Fruit fly (Drosophila melanogaster) whole organism, larva: ENCODE measurements around the gene Nepl21.

Experiments
- noc ChIP-seq: fragments of 200-800 bp; sonication (Bioruptor generic); optimal IDR thresholded peaks from 3 replicates; lab custom pipeline; 2019; ENCODE audit warnings: missing biosample characterization, mild to moderate bottlenecking, missing genetic modification characterization, moderate library complexity

The Nepl21 gene

dm6 chr3R:28883434-28883833 is at the start of gene Nepl21:
TSS of gene Nepl21 (plus strand) at chr3R:28883693.
- peak; percentile 34 for TF ChIP-seq noc

dm6 chr3R:28840620-28841019 is 42.9 kb upstream of the Nepl21 start:
- TF ChIP-seq noc = no peak

- no peak for TF ChIP-seq noc
These were observed 41.5 kb upstream of the Nepl21 start for dm6 chr3R:28841968-28842367.

DNA sequence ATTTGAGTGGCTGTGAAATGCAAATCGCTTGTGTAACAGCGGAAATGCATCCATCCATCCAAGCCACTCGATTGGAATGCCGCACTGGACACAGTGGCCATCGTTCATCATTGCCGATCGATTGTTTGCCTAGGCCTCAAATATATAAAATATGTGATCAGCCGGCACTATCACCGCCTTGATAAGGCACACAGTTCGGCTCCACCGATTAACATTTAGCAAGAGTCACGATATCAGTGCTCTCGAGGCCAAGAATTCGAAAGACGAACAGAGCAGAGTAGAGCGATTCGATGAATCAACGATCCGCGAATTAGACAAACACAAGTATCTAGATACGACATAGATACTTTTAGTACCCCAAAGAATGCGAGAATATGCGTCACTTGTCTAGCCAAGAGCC is 41.1 kb upstream of the Nepl21 start:
- TF ChIP-seq noc = no peak

- no peak for TF ChIP-seq noc
These were observed 39.5 kb upstream of the Nepl21 start for dm6 chr3R:28843776-28844610.

DNA sequence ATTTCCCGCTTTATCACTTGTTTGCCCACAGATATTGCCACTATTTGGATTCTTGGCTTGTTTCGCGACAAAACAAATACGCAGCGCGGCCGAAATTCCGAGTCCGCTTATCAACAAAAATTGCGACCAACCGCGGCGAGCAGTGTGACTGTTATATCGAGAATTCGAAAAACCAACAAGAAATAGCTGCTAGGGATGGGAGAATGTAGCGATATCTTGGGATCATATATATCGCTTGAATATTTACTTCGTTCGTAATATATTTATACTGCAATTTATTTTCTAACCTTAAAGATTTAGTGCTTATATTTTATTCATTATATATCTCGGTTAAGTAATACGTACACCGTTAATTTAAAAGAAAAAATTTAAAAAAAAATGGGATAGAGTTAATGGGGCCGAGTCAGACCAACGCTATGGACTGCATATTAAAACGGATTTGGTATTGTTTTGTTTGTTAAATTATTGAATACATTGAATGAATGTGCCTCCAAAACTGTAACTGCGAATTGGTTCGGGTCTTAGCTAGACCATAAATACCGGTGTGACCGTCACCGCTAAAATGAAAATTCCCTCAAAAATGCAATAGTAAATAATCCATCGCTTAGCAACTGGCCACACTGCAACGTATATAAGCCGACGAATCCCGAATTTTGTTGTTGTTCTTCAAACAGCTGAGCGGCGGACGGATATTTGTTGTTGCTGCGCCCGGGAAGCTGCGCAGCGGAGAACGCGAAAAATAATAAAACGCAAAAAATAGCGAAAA is 38.7 kb upstream of the Nepl21 start, which contains the start of the genes Apc and spg:
Gene Apc, minus strand, starts transcription at position 138 of the 766 bp plus-strand sequence.
Gene spg, plus strand, starts transcription at position 660 of the 766 bp plus-strand sequence.
- peak; percentile 72 for TF ChIP-seq noc

DNA sequence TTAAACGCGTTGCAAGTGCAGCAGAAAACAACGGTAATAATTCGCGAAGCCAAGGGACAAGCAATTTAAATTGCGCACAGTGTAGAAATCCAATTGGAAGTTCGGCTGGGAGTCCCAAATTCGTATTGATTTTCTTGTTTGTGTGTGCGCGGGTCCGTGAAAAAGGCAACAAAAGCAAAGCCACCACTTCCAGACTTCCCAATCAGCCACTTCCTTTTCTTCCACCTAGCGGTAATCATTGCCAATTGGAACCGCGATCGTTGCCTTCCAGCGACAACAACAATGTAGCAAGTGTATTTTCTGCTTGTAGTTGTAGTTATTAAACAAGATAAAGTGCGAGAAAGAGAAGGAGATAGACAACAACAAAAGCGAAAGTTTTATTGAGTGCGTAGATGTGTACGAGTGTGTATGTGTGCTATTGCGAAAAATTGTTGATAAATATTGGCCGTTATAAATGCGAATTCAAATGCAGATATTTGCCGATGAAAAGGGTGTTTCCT is 38.1 kb upstream of the Nepl21 start:
- peak; percentile 24 for TF ChIP-seq noc

DNA sequence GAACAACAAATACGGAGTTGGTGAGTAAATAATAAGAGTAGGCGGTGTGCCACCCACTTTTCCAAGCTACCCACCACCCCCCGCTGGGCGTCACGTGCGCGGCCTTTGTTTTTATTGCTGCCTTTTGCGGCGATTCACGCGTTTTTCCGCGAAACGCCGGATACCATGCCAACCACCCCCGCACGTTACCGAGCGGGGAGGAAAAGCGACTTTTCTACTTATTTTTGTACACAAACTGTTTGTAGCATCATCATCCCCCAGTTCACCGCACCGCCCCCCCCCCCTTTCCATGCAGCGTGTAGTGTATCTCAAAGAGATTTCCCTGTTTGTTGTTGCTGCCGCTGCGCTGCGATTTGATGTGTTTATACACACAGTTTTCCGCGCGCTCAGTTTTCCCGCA is 37.5 kb upstream of the Nepl21 start:
- TF ChIP-seq noc = no peak

DNA sequence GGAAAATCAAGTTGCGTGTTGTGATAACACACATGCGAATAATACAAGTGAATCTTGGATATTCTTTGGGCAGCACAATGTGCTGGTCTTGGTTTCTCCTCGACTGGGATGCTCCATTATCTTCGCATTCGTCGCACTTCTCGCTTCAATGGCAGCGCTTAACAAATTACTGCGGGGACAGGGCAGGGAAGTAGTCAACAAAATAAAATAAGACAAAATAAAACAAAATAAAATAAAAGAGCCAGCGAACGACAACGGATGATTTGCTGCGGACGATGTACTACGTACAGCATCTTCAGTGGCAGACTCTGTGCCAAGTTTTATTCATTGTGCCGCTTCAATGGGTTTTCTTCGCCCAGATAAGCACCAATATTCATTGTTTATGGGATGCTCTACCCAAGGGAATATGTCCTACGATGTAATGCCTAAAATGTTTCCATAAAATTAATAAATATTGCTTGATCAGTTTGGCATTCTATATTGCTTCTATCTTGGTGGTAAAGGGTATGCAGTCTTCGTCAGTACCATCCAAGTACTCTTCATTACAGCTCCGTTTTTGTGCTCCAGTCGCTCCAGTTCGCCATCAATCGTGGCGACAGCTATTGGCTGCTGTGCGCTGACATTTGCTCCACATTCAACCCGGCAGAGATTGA is 36.5 kb upstream of the Nepl21 start:
- no peak for TF ChIP-seq noc

- TF ChIP-seq noc = no peak
These were observed 35.8 kb upstream of the Nepl21 start for dm6 chr3R:28847547-28848316.

DNA sequence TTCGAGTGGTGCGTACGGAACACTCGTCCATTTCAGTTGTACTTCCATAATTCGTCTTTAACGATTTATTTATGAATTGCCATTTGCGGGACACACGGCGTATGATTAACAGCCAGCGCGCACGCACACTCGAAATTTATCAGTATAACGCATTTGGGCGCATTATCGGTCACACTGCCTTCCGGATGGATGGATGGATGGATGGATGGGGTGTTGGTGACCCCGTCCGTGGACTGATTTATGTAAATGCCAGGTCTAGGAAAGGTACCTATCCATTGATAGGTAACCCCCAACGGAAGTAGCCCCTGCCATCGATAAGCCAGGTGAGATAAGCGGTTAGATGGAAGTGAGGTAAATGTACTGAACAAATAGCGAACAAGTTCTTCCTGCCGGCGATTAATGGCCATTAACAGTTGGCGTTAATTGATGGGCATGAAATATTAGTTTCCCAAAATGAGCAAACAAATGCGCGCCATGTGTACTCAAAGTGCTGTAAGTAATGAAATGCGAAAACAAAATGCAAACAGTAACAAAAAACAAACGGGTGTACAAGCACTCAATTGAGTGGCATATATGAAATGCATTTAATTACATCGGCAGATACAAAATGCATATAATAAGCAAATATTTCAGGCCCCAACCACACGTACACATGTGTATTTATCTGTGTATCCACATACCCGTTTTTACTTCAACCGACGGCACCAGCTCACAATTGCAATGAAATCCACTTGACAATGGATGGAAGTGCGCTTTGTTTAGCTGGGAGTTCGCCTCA is 34.6 kb upstream of the Nepl21 start:
- TF ChIP-seq noc = no peak

DNA sequence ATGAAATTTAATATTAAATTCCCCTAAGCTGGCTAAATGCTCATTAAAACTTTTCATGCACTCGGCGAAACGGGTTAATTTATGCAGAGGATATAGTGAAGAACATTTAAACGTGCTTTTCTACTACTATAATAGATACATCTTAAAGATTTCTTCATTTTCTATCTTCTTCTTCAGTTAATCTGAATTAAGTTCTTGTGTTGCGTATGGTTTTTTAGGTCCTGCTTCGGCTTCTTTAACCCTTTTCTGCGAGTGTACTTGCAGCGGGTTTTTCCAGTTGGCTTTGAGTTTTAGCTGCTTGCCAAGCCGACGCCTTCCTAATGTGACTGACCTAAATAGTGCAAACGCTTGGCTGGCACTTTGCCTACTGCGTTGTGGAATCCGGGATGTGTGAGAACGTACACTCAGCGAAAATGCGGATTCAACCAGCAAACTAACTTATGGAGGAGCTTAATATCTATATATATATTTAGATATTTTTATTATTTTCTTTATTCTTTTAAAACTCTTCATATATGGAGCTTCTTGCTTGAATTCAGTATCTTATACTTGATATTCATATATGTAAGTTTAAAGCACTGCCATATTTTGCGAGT is 32.7 kb upstream of the Nepl21 start:
- TF ChIP-seq noc = no peak

DNA sequence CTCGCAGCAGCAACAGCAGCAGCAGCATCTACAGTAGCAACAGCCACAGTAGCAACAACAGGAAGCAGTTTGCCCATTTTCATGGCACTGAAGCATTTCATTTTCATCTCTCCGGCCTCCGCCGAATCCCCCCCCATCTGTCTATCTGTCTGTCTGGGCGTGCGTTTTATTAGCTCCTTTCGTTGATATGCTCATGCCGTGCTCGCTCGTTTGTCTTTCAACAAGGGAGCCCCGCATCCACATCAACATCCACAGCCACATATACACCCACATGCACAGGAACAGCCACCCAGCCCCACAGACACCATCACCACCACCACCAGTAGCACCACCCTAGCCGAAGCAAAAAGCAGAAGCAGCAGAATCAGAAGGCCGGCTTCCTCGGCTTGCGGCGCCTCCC is 32.0 kb upstream of the Nepl21 start:
- TF ChIP-seq noc = no peak

DNA sequence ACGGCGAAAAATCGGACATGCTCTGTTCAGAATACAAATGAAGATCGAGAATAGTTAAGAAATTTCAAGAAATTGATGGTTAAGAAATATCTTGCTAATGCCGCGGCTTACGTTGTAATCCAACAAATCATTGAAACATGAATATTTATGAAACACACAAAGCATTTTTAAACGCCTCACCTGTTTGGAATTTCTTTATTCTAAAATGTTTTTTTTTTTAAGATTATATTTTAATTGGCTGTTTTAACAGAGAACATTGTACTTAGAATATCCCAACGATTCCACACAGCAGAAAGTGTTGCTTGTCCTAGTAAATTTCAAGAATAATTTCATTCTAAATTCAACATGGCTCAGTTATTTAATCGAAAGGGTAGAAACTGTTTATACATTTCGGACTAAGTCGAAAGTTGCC is 31.5 kb upstream of the Nepl21 start:
- no peak for TF ChIP-seq noc

- no peak for TF ChIP-seq noc
These were observed 27.4 kb upstream of the Nepl21 start for dm6 chr3R:28856140-28856539.
